Worm (Caenorhabditis elegans): ENCODE results near the gene T15H9.4.
A peak's percentile ranks its signal among the peaks of the same experiment; 100 is the strongest.

The T15H9.4 gene

DNA sequence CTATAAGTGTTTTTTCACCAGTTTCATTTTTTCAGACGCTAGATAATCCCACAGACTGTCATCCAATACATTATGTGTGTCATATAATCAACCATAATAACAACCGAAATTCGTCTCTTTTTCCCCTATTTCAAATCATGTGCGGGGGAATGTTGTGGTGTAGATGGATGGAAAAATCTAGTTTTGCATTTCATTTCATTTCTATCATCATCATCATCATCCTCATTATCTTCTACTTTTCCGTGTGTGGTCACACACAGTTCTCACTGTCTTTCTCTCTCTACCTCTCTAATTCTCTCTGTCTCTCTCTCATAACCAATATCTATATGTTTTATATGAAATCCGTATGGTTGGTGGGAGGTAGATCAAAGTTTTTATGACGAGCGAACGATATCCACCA lies 38.3 kb upstream of the T15H9.4 start:
- TF ChIP-seq nhr-21 (tag; optimal IDR thresholded peaks at IDR 0.05) (peak; percentile 31), nhr-129 (tag; optimal IDR thresholded peaks at IDR 0.05) (peak; percentile 17), C34F6.9 (tag; optimal IDR thresholded peaks at IDR 0.05) (no peak), nhr-25 (tag; optimal IDR thresholded peaks at IDR 0.05) (peak; percentile 4)

DNA sequence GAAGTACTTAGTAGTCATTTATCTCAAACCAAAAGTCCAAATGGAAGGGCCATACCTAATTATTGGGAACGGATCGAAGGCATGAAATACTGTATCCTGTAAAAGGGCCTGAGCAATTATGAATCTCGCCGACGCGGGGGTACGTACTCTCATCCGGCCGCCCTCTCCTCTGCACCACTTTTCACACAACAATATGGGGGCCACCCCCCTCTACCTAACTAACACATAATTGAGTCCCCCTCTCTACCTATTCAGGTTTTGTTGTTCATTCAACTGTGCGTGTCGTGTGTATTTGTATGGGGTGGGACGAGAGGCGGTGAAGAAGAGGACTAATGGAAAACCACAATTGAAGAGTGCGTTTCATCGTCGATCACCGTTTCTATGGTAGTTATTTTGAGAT lies 37.3 kb upstream of the T15H9.4 start:
- peak; percentile 8 for TF ChIP-seq nhr-129 (tag; optimal IDR thresholded peaks at IDR 0.05)
- no peak for TF ChIP-seq nhr-237 (tag; optimal IDR thresholded peaks at IDR 0.05)
- no peak for TF ChIP-seq lin-13 (GFP tag; optimal IDR thresholded peaks at IDR 0.05)

DNA sequence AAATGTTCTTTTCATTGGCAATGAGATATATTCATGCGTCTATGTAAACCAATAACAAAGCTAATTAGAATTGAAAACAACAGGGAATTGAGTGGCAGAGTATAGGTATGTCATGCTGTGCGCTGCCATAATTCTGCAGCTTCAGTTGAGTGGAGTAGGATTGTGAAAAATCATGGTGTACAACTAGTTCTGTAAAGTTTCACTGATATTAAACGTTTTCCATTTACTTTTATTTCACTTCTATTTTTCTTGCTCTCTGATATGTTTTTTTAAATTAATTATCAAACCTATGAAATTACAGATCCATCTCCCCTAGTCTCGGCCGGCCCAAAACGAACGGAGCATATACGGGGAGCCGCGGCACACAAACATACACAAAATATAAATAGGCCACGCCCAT lies 36.0 kb upstream of the T15H9.4 start, which contains the start of gene exc-7:
Gene exc-7 (plus strand): TSS at position 301 of the 400 bp plus-strand sequence.
- TF ChIP-seq elt-1 (tag; optimal IDR thresholded peaks at IDR 0.05) (no peak), nhr-237 (tag; optimal IDR thresholded peaks at IDR 0.05) (no peak), ztf-4 (tag; optimal IDR thresholded peaks at IDR 0.05) (no peak), fos-1 (tag; optimal IDR thresholded peaks at IDR 0.05) (no peak), ztf-11 (tag; optimal IDR thresholded peaks at IDR 0.05) (no peak), unc-39 (tag; optimal IDR thresholded peaks at IDR 0.05) (no peak), R02D3.7 (tag; optimal IDR thresholded peaks at IDR 0.05) (no peak), mdl-1 (tag; optimal IDR thresholded peaks at IDR 0.05) (no peak), lsy-2 (tag; optimal IDR thresholded peaks at IDR 0.05) (no peak), nhr-12 (tag; optimal IDR thresholded peaks at IDR 0.05) (no peak), ceh-82 (tag; optimal IDR thresholded peaks at IDR 0.05) (no peak), ztf-1 (GFP tag; conservative IDR thresholded peaks at IDR 0.05) (no peak), lin-11 (tag; optimal IDR thresholded peaks at IDR 0.05) (no peak), unc-62 (GFP tag; optimal IDR thresholded peaks at IDR 0.05) (no peak)

DNA sequence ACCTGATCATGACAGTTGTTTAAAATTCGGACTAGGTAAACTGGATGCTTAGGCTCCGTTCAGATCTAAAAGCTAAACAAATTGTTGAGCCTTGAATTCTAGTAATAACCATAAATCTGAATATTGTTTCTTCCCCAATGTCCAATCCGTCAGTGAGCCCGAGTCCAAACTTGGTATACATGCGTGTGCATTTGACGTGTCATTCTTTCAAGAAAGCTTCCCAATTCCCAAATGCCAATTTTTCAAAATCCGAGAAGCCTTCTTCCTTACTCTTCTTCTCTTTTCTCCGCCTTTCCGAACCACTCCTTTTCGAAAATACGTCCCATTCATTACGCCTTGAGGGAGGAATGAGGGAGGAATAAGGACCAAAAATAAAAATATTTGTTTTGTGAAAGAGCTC lies 35.0 kb upstream of the T15H9.4 start:
- no peak for TF ChIP-seq nhr-77 (tag; optimal IDR thresholded peaks at IDR 0.05)
- TF ChIP-seq ceh-82 (tag; optimal IDR thresholded peaks at IDR 0.05), result no peak
- no peak for TF ChIP-seq alr-1 (tag; optimal IDR thresholded peaks at IDR 0.05)
- no peak for TF ChIP-seq F13H6.1 (tag; optimal IDR thresholded peaks at IDR 0.05)
- no peak for TF ChIP-seq peb-1 (tag; optimal IDR thresholded peaks at IDR 0.05)
- no peak for TF ChIP-seq blmp-1 (tag; optimal IDR thresholded peaks at IDR 0.05; ENCODE audit: insufficient read depth)
- no peak for TF ChIP-seq lsy-2 (tag; optimal IDR thresholded peaks at IDR 0.05)
- TF ChIP-seq crh-2 (tag; optimal IDR thresholded peaks at IDR 0.05), result peak; percentile 14
- peak; percentile 74 for TF ChIP-seq mab-5 (tag; optimal IDR thresholded peaks at IDR 0.05)
- TF ChIP-seq sem-4 (tag; optimal IDR thresholded peaks at IDR 0.05), result no peak
- TF ChIP-seq sma-9 (GFP tag; optimal IDR thresholded peaks at IDR 0.05), result no peak
- no peak for TF ChIP-seq sma-9 (tag; optimal IDR thresholded peaks at IDR 0.05)
- no peak for TF ChIP-seq R02D3.7 (tag; optimal IDR thresholded peaks at IDR 0.05)

DNA sequence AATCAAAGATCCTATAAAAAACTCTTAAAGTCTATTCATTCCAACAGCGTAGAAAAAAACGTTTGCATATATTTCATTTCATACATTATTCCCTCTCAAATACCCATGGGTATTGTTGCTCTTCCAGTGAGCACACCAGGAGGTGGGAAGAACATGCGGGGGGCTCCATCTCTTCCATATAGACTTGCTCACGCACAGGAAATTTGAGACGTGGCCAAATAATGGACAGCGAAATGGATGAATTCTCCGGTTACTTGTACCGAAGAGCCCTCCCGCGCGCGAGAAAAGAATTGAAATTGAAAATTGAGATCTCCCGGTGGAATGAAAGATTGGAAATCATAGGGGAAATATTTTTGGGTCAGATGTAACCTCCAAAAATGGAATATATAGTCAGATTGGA lies 34.0 kb upstream of the T15H9.4 start:
- TF ChIP-seq gmeb-1 (tag; optimal IDR thresholded peaks at IDR 0.05) (no peak), ZK546.5 (tag; optimal IDR thresholded peaks at IDR 0.05) (no peak), F13H6.1 (tag; optimal IDR thresholded peaks at IDR 0.05) (peak; percentile 6), ztf-4 (tag; optimal IDR thresholded peaks at IDR 0.05) (no peak)

DNA sequence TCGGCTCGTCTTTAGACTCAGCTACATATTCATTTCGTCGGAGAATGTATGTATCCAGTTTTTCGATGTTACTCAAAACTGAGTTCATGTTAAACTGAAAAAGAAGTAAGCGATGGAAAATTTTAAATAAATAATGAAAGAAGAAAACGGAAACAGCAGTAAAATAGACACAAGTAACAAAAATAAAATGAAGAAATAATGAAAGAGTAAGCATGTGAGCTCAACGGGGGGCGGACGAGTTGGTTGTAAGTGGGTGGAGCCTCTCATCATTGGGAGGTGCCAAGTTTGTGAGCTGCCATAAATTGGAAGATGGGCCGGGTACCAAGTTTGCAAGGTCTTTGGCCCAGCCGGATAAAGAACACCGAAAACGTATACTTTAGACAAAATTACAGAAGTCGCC lies 28.2 kb upstream of the T15H9.4 start, which contains the start of gene wee-1.1:
Gene wee-1.1 (minus strand): TSS at position 101 of the 400 bp plus-strand sequence.
- TF ChIP-seq unc-39 (tag; optimal IDR thresholded peaks at IDR 0.05) (no peak), F13H6.1 (tag; optimal IDR thresholded peaks at IDR 0.05) (no peak), zag-1 (tag; optimal IDR thresholded peaks at IDR 0.05) (no peak), dmd-4 (tag; optimal IDR thresholded peaks at IDR 0.05) (no peak), Y55F3AM.14 (GFP tag; optimal IDR thresholded peaks at IDR 0.05) (no peak), R02D3.7 (tag; optimal IDR thresholded peaks at IDR 0.05) (no peak), ceh-82 (tag; optimal IDR thresholded peaks at IDR 0.05) (no peak), peb-1 (tag; optimal IDR thresholded peaks at IDR 0.05) (no peak), lin-39 (tag; optimal IDR thresholded peaks at IDR 0.05) (no peak), sem-4 (tag; optimal IDR thresholded peaks at IDR 0.05) (no peak), elt-1 (tag; optimal IDR thresholded peaks at IDR 0.05) (no peak), mdl-1 (tag; optimal IDR thresholded peaks at IDR 0.05) (no peak), unc-55 (GFP tag; optimal IDR thresholded peaks at IDR 0.05) (no peak), ama-1 (optimal IDR thresholded peaks at IDR 0.05) (no peak), nhr-23 (tag; optimal IDR thresholded peaks at IDR 0.05) (no peak), lin-13 (GFP tag; optimal IDR thresholded peaks at IDR 0.05) (no peak), fos-1 (tag; optimal IDR thresholded peaks at IDR 0.05) (no peak), nhr-10 (tag; optimal IDR thresholded peaks at IDR 0.05) (no peak), unc-62 (GFP tag; optimal IDR thresholded peaks at IDR 0.05) (no peak), elt-3 (tag; optimal IDR thresholded peaks at IDR 0.05) (no peak)

Data from whole organism, L2 larva.